Fruit fly (Drosophila melanogaster) whole organism, wandering third instar larva: ENCODE measurements around the gene slf.

Experiments
- Abd-B ChIP-seq: fragments of >200 bp; optimal IDR thresholded peaks from 2 replicates; lab custom pipeline; 2017; ENCODE audit warnings: missing biosample characterization, missing genetic modification characterization
- CG32264 ChIP-seq: fragments of 200-800 bp; sonication (Bioruptor generic); optimal IDR thresholded peaks from 2 replicates; lab custom pipeline; 2016; ENCODE audit warnings: missing biosample characterization, missing genetic modification characterization
- CG9705 ChIP-seq: fragments of 200-800 bp; sonication (Bioruptor generic); optimal IDR thresholded peaks from 2 replicates; lab custom pipeline; 2018; ENCODE audit warnings: missing biosample characterization, mild to moderate bottlenecking, missing genetic modification characterization
- CrebA ChIP-seq: fragments of 200-800 bp; sonication (Bioruptor generic); optimal IDR thresholded peaks from 2 replicates; lab custom pipeline; 2016; ENCODE audit warnings: missing biosample characterization, mild to moderate bottlenecking, missing genetic modification characterization, borderline replicate concordance
- Dfd ChIP-seq: fragments of >200 bp; optimal IDR thresholded peaks from 2 replicates; lab custom pipeline; 2017; ENCODE audit warnings: missing biosample characterization, missing genetic modification characterization
- Dif ChIP-seq: fragments of 200-275, 200-300 bp; sonication (Bioruptor generic); optimal IDR thresholded peaks from 2 replicates; lab custom pipeline; 2018; ENCODE audit warnings: missing biosample characterization, missing genetic modification characterization; ENCODE audit not compliant: partially characterized antibody
- GATAd ChIP-seq: sonication (Bioruptor generic); optimal IDR thresholded peaks from 2 replicates; lab custom pipeline; 2016; ENCODE audit warnings: missing biosample characterization, missing genetic modification characterization
- HLH106 ChIP-seq: fragments of 200-800 bp; optimal IDR thresholded peaks from 3 replicates; lab custom pipeline; 2019; ENCODE audit warnings: missing biosample characterization, mild to moderate bottlenecking, missing genetic modification characterization, moderate library complexity
- Hnf4 ChIP-seq: fragments of 200-800 bp; sonication (Bioruptor generic); optimal IDR thresholded peaks from 2 replicates; lab custom pipeline; 2016; ENCODE audit warnings: missing biosample characterization, mild to moderate bottlenecking, missing genetic modification characterization
- Hr78 ChIP-seq: fragments of >200 bp; optimal IDR thresholded peaks from 2 replicates; lab custom pipeline; 2017; ENCODE audit warnings: missing biosample characterization, missing genetic modification characterization
- Hr83 ChIP-seq: fragments of 200-300 bp; sonication (Bioruptor generic); optimal IDR thresholded peaks from 2 replicates; lab custom pipeline; 2016; ENCODE audit warnings: missing biosample characterization, mild to moderate bottlenecking, missing genetic modification characterization, moderate library complexity; ENCODE audit not compliant: poor library complexity, severe bottlenecking
- Jra ChIP-seq: sonication (Bioruptor generic); optimal IDR thresholded peaks from 2 replicates; lab custom pipeline; 2016; ENCODE audit warnings: missing biosample characterization, missing genetic modification characterization
- Mio ChIP-seq: sonication (Bioruptor generic); optimal IDR thresholded peaks from 2 replicates; lab custom pipeline; 2016; ENCODE audit warnings: missing biosample characterization, missing genetic modification characterization
- Myc ChIP-seq: fragments of >200 bp; optimal IDR thresholded peaks from 2 replicates; lab custom pipeline; 2017
- N ChIP-seq: fragments of >200 bp; optimal IDR thresholded peaks from 2 replicates; lab custom pipeline; 2018; ENCODE audit warnings: missing biosample characterization, missing external identifiers, missing genetic modification characterization
- OdsH ChIP-seq: fragments of 200-800 bp; sonication (Bioruptor generic); optimal IDR thresholded peaks from 2 replicates; lab custom pipeline; 2016; ENCODE audit warnings: missing biosample characterization, mild to moderate bottlenecking, missing genetic modification characterization
- Rel ChIP-seq, 2 experiments: fragments of 200-800 bp; sonication (Bioruptor generic) in 1 of 2; optimal IDR thresholded peaks; 2 replicates in 1 of 2; 3 replicates in 1 of 2; lab custom pipeline; 2016 to 2019; ENCODE audit warnings: mild to moderate bottlenecking in 2 of 2, missing biosample characterization in 2 of 2, missing genetic modification characterization in 2 of 2, moderate library complexity in 1 of 2
- Sp1 ChIP-seq: fragments of 200-800 bp; sonication (Bioruptor generic); optimal IDR thresholded peaks from 3 replicates; lab custom pipeline; 2019; ENCODE audit warnings: missing biosample characterization, mild to moderate bottlenecking, missing genetic modification characterization, moderate library complexity
- Vsx2 ChIP-seq: fragments of 200-300, 225-300 bp; sonication (Bioruptor generic); optimal IDR thresholded peaks from 2 replicates; lab custom pipeline; 2018; ENCODE audit warnings: missing biosample characterization, missing genetic modification characterization; ENCODE audit not compliant: partially characterized antibody
- br ChIP-seq: fragments of 200-800 bp; sonication (Bioruptor generic); optimal IDR thresholded peaks from 2 replicates; lab custom pipeline; 2016; ENCODE audit warnings: missing biosample characterization, missing genetic modification characterization
- brk ChIP-seq: fragments of 200-800 bp; sonication (Bioruptor generic); optimal IDR thresholded peaks from 2 replicates; lab custom pipeline; 2016; ENCODE audit warnings: missing biosample characterization, mild to moderate bottlenecking, missing genetic modification characterization
- dl ChIP-seq, 2 experiments: fragments of 175-275, 200-275 bp in 1 of 2; fragments of 200-275 bp in 1 of 2; sonication (Bioruptor generic); optimal IDR thresholded peaks; lab custom pipeline; 2018; ENCODE audit warnings: mild to moderate bottlenecking in 2 of 2, missing biosample characterization in 2 of 2, missing genetic modification characterization in 2 of 2, moderate library complexity in 2 of 2; ENCODE audit not compliant: partially characterized antibody in 2 of 2, insufficient read depth in 1 of 2
- dmrt93B ChIP-seq: fragments of 200-800 bp; sonication (Bioruptor generic); optimal IDR thresholded peaks from 2 replicates; lab custom pipeline; 2018; ENCODE audit warnings: missing biosample characterization, mild to moderate bottlenecking, missing genetic modification characterization
- dsf ChIP-seq: sonication (Bioruptor generic); optimal IDR thresholded peaks from 2 replicates; lab custom pipeline; 2016; ENCODE audit warnings: missing biosample characterization, missing genetic modification characterization, borderline replicate concordance
- ey ChIP-seq: fragments of 200-800 bp; sonication (Bioruptor generic); optimal IDR thresholded peaks from 2 replicates; lab custom pipeline; 2016; ENCODE audit warnings: missing biosample characterization, missing genetic modification characterization
- foxo ChIP-seq, 2 experiments: fragments of 200-800 bp; sonication (Bioruptor generic); optimal IDR thresholded peaks; 2 replicates in 1 of 2; 3 replicates in 1 of 2; lab custom pipeline; 2016 to 2017; ENCODE audit warnings: missing biosample characterization in 2 of 2, missing genetic modification characterization in 2 of 2
- fru ChIP-seq: fragments of 200-800 bp; sonication (Bioruptor generic); optimal IDR thresholded peaks from 3 replicates; lab custom pipeline; 2016; ENCODE audit warnings: missing biosample characterization, mild to moderate bottlenecking, missing genetic modification characterization
- h ChIP-seq: fragments of 200-800 bp; sonication (Bioruptor generic); optimal IDR thresholded peaks from 3 replicates; lab custom pipeline; 2016; ENCODE audit warnings: missing biosample characterization, mild to moderate bottlenecking, missing genetic modification characterization
- jim ChIP-seq: fragments of 175-275, 200-325 bp; sonication (Bioruptor generic); optimal IDR thresholded peaks from 2 replicates; lab custom pipeline; 2016; ENCODE audit warnings: missing biosample characterization, mild to moderate bottlenecking, missing genetic modification characterization
- lola ChIP-seq: fragments of >200 bp; optimal IDR thresholded peaks from 2 replicates; lab custom pipeline; 2017; ENCODE audit warnings: missing biosample characterization, missing genetic modification characterization
- pan ChIP-seq: fragments of >200 bp; optimal IDR thresholded peaks from 2 replicates; lab custom pipeline; 2017
- psq ChIP-seq: fragments of 200-800 bp; sonication (Bioruptor generic); optimal IDR thresholded peaks from 3 replicates; lab custom pipeline; 2017; ENCODE audit warnings: missing biosample characterization, mild to moderate bottlenecking, missing genetic modification characterization, moderate library complexity
- rgr ChIP-seq: fragments of 200-800 bp; sonication (Bioruptor generic); optimal IDR thresholded peaks from 3 replicates; lab custom pipeline; 2016; ENCODE audit warnings: missing biosample characterization, mild to moderate bottlenecking, missing genetic modification characterization
- sage ChIP-seq: fragments of 200-800 bp; sonication (Bioruptor generic); optimal IDR thresholded peaks from 2 replicates; lab custom pipeline; 2016; ENCODE audit warnings: missing biosample characterization, mild to moderate bottlenecking, missing genetic modification characterization
- sv ChIP-seq: fragments of 200-800 bp; sonication (Bioruptor generic); optimal IDR thresholded peaks from 3 replicates; lab custom pipeline; 2016; ENCODE audit warnings: missing biosample characterization, missing genetic modification characterization
- tai ChIP-seq: sonication (Bioruptor generic); optimal IDR thresholded peaks from 2 replicates; lab custom pipeline; 2016; ENCODE audit warnings: missing biosample characterization, missing genetic modification characterization
- usp ChIP-seq: fragments of >200 bp; optimal IDR thresholded peaks from 2 replicates; lab custom pipeline; 2017; ENCODE audit warnings: missing biosample characterization, missing genetic modification characterization
- woc ChIP-seq: sonication (Bioruptor generic); optimal IDR thresholded peaks from 2 replicates; lab custom pipeline; 2016; ENCODE audit warnings: missing biosample characterization, mild to moderate bottlenecking, missing genetic modification characterization

slf gene

dm6 chr2L:4818056-4818455, 16.3 kb upstream of the slf start, which contains the start of gene CG3225:
Gene CG3225, minus strand, starts transcription at chr2L:4818245.
- TF ChIP-seq brk (GFP tag; lab: Kevin White, UChicago) (no peak), usp (GFP tag; lab: Kevin White, UChicago) (no peak), lola (GFP tag; lab: Kevin White, UChicago) (no peak), sage (GFP tag; lab: Kevin White, UChicago) (no peak), Abd-B (GFP tag; lab: Kevin White, UChicago) (no peak), psq (GFP tag; lab: Kevin White, UChicago) (no peak)

dm6 chr2L:4813023-4813339, 11.3 kb upstream of the slf start:
- peak; percentile 17 for TF ChIP-seq Vsx2 (GFP tag; lab: Kevin White, UChicago)
- no peak for TF ChIP-seq Jra (GFP tag; lab: Kevin White, UChicago)

dm6 chr2L:4812261-4813022, 10.7 kb upstream of the slf start, which contains the start of gene CG15629:
Gene CG15629, plus strand, starts transcription at chr2L:4813009.
- TF ChIP-seq N (GFP tag; lab: Kevin White, UChicago) = peak; percentile 18
- peak; percentile 81 for TF ChIP-seq Myc (lab: Kevin White, UChicago)
- peak; percentile 40 for TF ChIP-seq brk (GFP tag; lab: Kevin White, UChicago)
- peak; percentile 49 for TF ChIP-seq tai
- no peak for TF ChIP-seq rgr (GFP tag; lab: Kevin White, UChicago)
- no peak for TF ChIP-seq fru (GFP tag; lab: Kevin White, UChicago)

- TF ChIP-seq lola (GFP tag; lab: Kevin White, UChicago) = no peak
- TF ChIP-seq sv (GFP tag; lab: Kevin White, UChicago) = no peak
- TF ChIP-seq dl (GFP tag; optimal IDR thresholded peaks at IDR 0.05; lab: Kevin White, UChicago; ENCODE audit: insufficient read depth in 1 of 2, partially characterized antibody in 2 of 2) = peak; percentile 40 to 70
- TF ChIP-seq Rel (GFP tag; optimal IDR thresholded peaks at IDR 0.05; lab: Kevin White, UChicago) = peak; percentile 97
- TF ChIP-seq Rel (tag; optimal IDR thresholded peaks at IDR 0.05; lab: Kevin White, UChicago) = peak; percentile 77
- peak; percentile 98 for TF ChIP-seq N (GFP tag; lab: Kevin White, UChicago)
- TF ChIP-seq Myc (lab: Kevin White, UChicago) = no peak
- peak; percentile 21 for TF ChIP-seq Hnf4 (GFP tag; lab: Kevin White, UChicago)
- TF ChIP-seq usp (GFP tag; lab: Kevin White, UChicago) = no peak
- TF ChIP-seq br (GFP tag; lab: Kevin White, UChicago) = no peak
- TF ChIP-seq Dfd (GFP tag; lab: Kevin White, UChicago) = no peak
- no peak for TF ChIP-seq dsf
- peak; percentile 14 for TF ChIP-seq HLH106 (tag; lab: Kevin White, UChicago)
- TF ChIP-seq Sp1 (GFP tag; lab: Kevin White, UChicago) = no peak
- no peak for TF ChIP-seq ey (GFP tag; lab: Kevin White, UChicago)
- no peak for TF ChIP-seq tai
- no peak for TF ChIP-seq woc
- no peak for TF ChIP-seq Mio (GFP tag; lab: Kevin White, UChicago)
- TF ChIP-seq sage (GFP tag; lab: Kevin White, UChicago) = no peak
- TF ChIP-seq Dif (GFP tag; lab: Kevin White, UChicago) = peak; percentile 94
- TF ChIP-seq Hr78 (GFP tag; lab: Kevin White, UChicago) = peak; percentile 45
- TF ChIP-seq psq (GFP tag; lab: Kevin White, UChicago) = no peak
- TF ChIP-seq brk (GFP tag; lab: Kevin White, UChicago) = peak; percentile 47
- no peak for TF ChIP-seq CG32264 (GFP tag; lab: Kevin White, UChicago)
- no peak for TF ChIP-seq jim (GFP tag; lab: Kevin White, UChicago)
- no peak for TF ChIP-seq h
- TF ChIP-seq Hr83 (GFP tag; lab: Kevin White, UChicago) = peak; percentile 24
- TF ChIP-seq OdsH = peak; percentile 8
- no peak for TF ChIP-seq dmrt93B
- TF ChIP-seq CrebA (GFP tag; lab: Kevin White, UChicago) = peak; percentile 95
- peak in 1 of 2 experiments; percentile 75 for TF ChIP-seq foxo (GFP tag; optimal IDR thresholded peaks at IDR 0.05; lab: Kevin White, UChicago)
- TF ChIP-seq Vsx2 (GFP tag; lab: Kevin White, UChicago) = peak; percentile 76
- TF ChIP-seq fru (GFP tag; lab: Kevin White, UChicago) = peak; percentile 92
- TF ChIP-seq GATAd (GFP tag; lab: Kevin White, UChicago) = no peak
- TF ChIP-seq rgr (GFP tag; lab: Kevin White, UChicago) = no peak
- TF ChIP-seq Jra (GFP tag; lab: Kevin White, UChicago) = peak; percentile 57
- no peak for TF ChIP-seq CG9705 (GFP tag; lab: Kevin White, UChicago)
- no peak for TF ChIP-seq pan (lab: Kevin White, UChicago)
- TF ChIP-seq Abd-B (GFP tag; lab: Kevin White, UChicago) = peak; percentile 75
These were observed 9.9 kb upstream of the slf start for dm6 chr2L:4811491-4812058.
